Fruit fly (Drosophila melanogaster): ENCODE data around the gene CG32373.

dm6 chr3L:7717863-7718560, 67.7 kb downstream of the CG32373 start, which contains the start of gene Ank2:
- TF ChIP-seq GATAd (GFP tag; optimal IDR thresholded peaks at IDR 0.05) (no peak), pan (optimal IDR thresholded peaks at IDR 0.05) (no peak), lola (GFP tag; optimal IDR thresholded peaks at IDR 0.05) (no peak), Hnf4 (GFP tag; optimal IDR thresholded peaks at IDR 0.05) (no peak), sage (GFP tag; optimal IDR thresholded peaks at IDR 0.05) (no peak), tai (GFP tag; optimal IDR thresholded peaks at IDR 0.05) (no peak), CG32264 (GFP tag; optimal IDR thresholded peaks at IDR 0.05) (no peak), br (GFP tag; optimal IDR thresholded peaks at IDR 0.05) (no peak), h (GFP tag; optimal IDR thresholded peaks at IDR 0.05) (no peak), dmrt93B (GFP tag; optimal IDR thresholded peaks at IDR 0.05) (no peak), fru (GFP tag; optimal IDR thresholded peaks at IDR 0.05) (no peak), dl (GFP tag; optimal IDR thresholded peaks at IDR 0.05; ENCODE audit: insufficient read depth in 1 of 2, partially characterized antibody in 2 of 2) (no peak), Myc (optimal IDR thresholded peaks at IDR 0.05) (no peak)

All from whole organism, wandering third instar larva.